Worm (Caenorhabditis elegans) whole organism, late embryonic: ENCODE measurements around the gene Y69A2AR.1.
"Not testable (repeated sequence)": the region's sequence is repeated elsewhere in the genome, so short reads cannot be mapped to it uniquely, and the experiment has no call there.

ENCODE experiments used
- T23F11.4 ChIP-seq: fragments of 200-800 bp; sonication (Bioruptor generic); optimal IDR thresholded peaks from 2 replicates; lab custom pipeline; 2018; ENCODE audit warnings: mild to moderate bottlenecking, missing genetic modification characterization, missing compliant biosample characterization
- Y22D7AL.16 ChIP-seq: sonication (generic microtip); optimal IDR thresholded peaks from 2 replicates; lab custom pipeline; 2016; ENCODE audit warnings: missing genetic modification characterization, missing compliant biosample characterization
- ahr-1 ChIP-seq: sonication (generic microtip); optimal IDR thresholded peaks from 2 replicates; lab custom pipeline; 2016; ENCODE audit warnings: missing genetic modification characterization, missing compliant biosample characterization
- ceh-22 ChIP-seq: sonication (generic microtip); optimal IDR thresholded peaks from 2 replicates; lab custom pipeline; 2017; ENCODE audit warnings: missing biosample characterization, missing genetic modification characterization
- ceh-30 ChIP-seq: fragments of 150-350 bp; optimal IDR thresholded peaks from 2 replicates; lab custom pipeline; 2014; ENCODE audit warnings: missing biosample characterization, missing genetic modification characterization
- ceh-34 ChIP-seq: sonication (generic microtip); optimal IDR thresholded peaks from 2 replicates; lab custom pipeline; 2016; ENCODE audit warnings: mild to moderate bottlenecking, missing genetic modification characterization, missing compliant biosample characterization
- ceh-48 ChIP-seq: sonication (generic microtip); optimal IDR thresholded peaks from 2 replicates; lab custom pipeline; 2016; ENCODE audit warnings: missing genetic modification characterization, inconsistent platforms, missing compliant biosample characterization
- ceh-9 ChIP-seq: sonication (generic microtip); optimal IDR thresholded peaks from 2 replicates; lab custom pipeline; 2016; ENCODE audit warnings: mild to moderate bottlenecking, missing genetic modification characterization, inconsistent platforms, missing compliant biosample characterization
- che-1 ChIP-seq: sonication (generic microtip); optimal IDR thresholded peaks from 2 replicates; lab custom pipeline; 2016; ENCODE audit warnings: mild to moderate bottlenecking, missing genetic modification characterization, missing compliant biosample characterization
- dve-1 ChIP-seq: sonication (generic microtip); optimal IDR thresholded peaks from 2 replicates; lab custom pipeline; 2017; ENCODE audit warnings: antibody characterized with exemption, mild to moderate bottlenecking, missing genetic modification characterization, missing compliant biosample characterization
- elt-4 ChIP-seq: sonication (generic microtip); optimal IDR thresholded peaks from 2 replicates; lab custom pipeline; 2016; ENCODE audit warnings: missing genetic modification characterization, missing compliant biosample characterization
- fkh-6 ChIP-seq: sonication (generic microtip); optimal IDR thresholded peaks from 2 replicates; lab custom pipeline; 2016; ENCODE audit warnings: missing genetic modification characterization, missing compliant biosample characterization
- hlh-13 ChIP-seq: fragments of 200-800 bp; sonication (Bioruptor generic); optimal IDR thresholded peaks from 2 replicates; lab custom pipeline; 2018; ENCODE audit warnings: mild to moderate bottlenecking, missing genetic modification characterization, missing compliant biosample characterization
- hlh-15 ChIP-seq: sonication (generic microtip); optimal IDR thresholded peaks from 2 replicates; lab custom pipeline; 2016; ENCODE audit warnings: missing genetic modification characterization, missing compliant biosample characterization
- hlh-6 ChIP-seq: sonication (generic microtip); optimal IDR thresholded peaks from 2 replicates; lab custom pipeline; 2016; ENCODE audit warnings: missing genotype, missing genetic modification characterization, missing compliant biosample characterization
- lim-6 ChIP-seq: sonication (generic microtip); optimal IDR thresholded peaks from 2 replicates; lab custom pipeline; 2016; ENCODE audit warnings: missing genetic modification characterization, missing compliant biosample characterization
- lin-11 ChIP-seq: fragments of 200-800 bp; sonication (Bioruptor generic); optimal IDR thresholded peaks from 2 replicates; lab custom pipeline; 2018; ENCODE audit warnings: mild to moderate bottlenecking, missing genetic modification characterization, missing compliant biosample characterization
- pag-3 ChIP-seq: sonication (generic microtip); optimal IDR thresholded peaks from 2 replicates; lab custom pipeline; 2016; ENCODE audit warnings: missing compliant biosample characterization, missing genetic modification characterization, borderline replicate concordance
- ttx-3 ChIP-seq: sonication (generic microtip); optimal IDR thresholded peaks from 2 replicates; lab custom pipeline; 2016; ENCODE audit warnings: missing genetic modification reagents, missing genetic modification characterization, missing compliant biosample characterization
- unc-55 ChIP-seq: sonication (generic microtip); optimal IDR thresholded peaks from 2 replicates; lab custom pipeline; 2017; ENCODE audit warnings: missing biosample characterization, missing genetic modification reagents, missing genetic modification characterization
- unc-86 ChIP-seq: sonication (generic microtip); optimal IDR thresholded peaks from 2 replicates; lab custom pipeline; 2016; ENCODE audit warnings: missing genetic modification characterization, missing compliant biosample characterization
- ztf-16 ChIP-seq: sonication (generic microtip); optimal IDR thresholded peaks from 2 replicates; lab custom pipeline; 2017; ENCODE audit warnings: missing genetic modification characterization, missing compliant biosample characterization

Y69A2AR.1 gene

DNA sequence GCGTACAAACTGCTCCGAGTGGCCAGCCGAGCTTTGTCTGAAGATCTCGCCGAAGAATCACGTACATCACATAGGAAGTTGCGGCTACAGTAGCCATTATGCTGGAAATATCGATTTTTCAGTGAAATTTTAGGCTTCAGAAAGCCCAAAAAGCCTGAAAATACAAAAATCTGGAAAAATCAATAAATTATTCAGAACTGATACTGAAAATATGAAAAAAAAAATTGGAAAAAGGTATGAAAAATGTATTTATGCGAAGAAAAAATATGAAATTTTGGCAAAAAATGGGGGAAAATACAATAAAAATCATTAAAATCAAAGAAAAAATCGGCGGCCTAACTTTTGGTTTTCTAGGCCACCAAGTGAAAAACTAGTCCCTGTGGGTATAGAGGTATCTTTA lies 46.1 kb downstream of the Y69A2AR.1 start, which contains the start of gene Y94H6A.12:
Y94H6A.12 (minus strand) TSS at position 101 of the 400 bp plus-strand sequence.
- TF ChIP-seq ceh-22 (tag; lab: Kevin White, UChicago) (no peak), hlh-6 (no peak), ceh-48 (no peak), dve-1 (tag; lab: Kevin White, UChicago) (no peak), ceh-30 (tag; lab: Kevin White, UChicago) (no peak), unc-55 (no peak), pag-3 (tag; lab: Kevin White, UChicago) (no peak), ttx-3 (tag; lab: Kevin White, UChicago) (no peak), ahr-1 (no peak), elt-4 (tag; lab: Kevin White, UChicago) (no peak), lin-11 (no peak), lim-6 (no peak), hlh-15 (no peak), che-1 (no peak), T23F11.4 (no peak), unc-86 (tag; lab: Kevin White, UChicago) (no peak)

ce11 chrIV:2716474-2716873 lies 49.6 kb downstream of the Y69A2AR.1 start, which contains the start of gene Y94H6A.7:
Gene Y94H6A.7, minus strand, starts transcription at chrIV:2716574.
- not testable (repeated sequence) for TF ChIP-seq ztf-16 (tag; lab: Kevin White, UChicago); hlh-13; Y22D7AL.16

DNA sequence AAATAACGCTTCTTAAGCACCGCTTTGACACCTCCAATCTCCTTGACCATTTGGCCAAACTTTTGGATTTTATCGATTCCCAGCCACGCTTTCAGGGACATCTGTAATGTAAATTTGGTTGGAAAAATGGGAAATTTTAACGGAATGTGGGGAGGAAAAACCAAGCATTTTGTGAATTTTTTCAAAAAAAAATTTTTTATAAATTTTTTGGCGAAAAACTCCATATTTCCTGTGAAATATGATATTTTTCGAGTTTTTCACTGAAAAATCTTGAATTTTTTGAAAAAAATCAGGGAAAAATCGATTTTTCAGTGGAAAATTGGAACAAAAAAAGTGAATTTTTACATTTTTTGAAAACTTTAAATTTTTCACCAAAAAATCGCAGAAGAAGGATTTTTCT lies 52.9 kb downstream of the Y69A2AR.1 start, which contains the start of gene ndua-12:
ndua-12 (minus strand) TSS at position 101 of the 400 bp plus-strand sequence.
- not testable (repeated sequence) for TF ChIP-seq ceh-34, ceh-9, fkh-6 (tag; lab: Kevin White, UChicago)
